Fruit fly (Drosophila melanogaster) Kc167 (cell line): Measurements from ENCODE around the gene smo.

ENCODE experiments used
- Myc ChIP-seq: fragments of >200 bp; optimal IDR thresholded peaks from 2 replicates; lab custom pipeline; 2017; ENCODE audit warnings: missing external identifiers
- Sin3A ChIP-seq: fragments of >200 bp; optimal IDR thresholded peaks from 2 replicates; lab custom pipeline; 2018; ENCODE audit warnings: missing external identifiers
- h ChIP-seq: fragments of >200 bp; optimal IDR thresholded peaks from 3 replicates; lab custom pipeline; 2018; ENCODE audit warnings: missing external identifiers
- insv ChIP-seq: fragments of >200 bp; optimal IDR thresholded peaks from 3 replicates; lab custom pipeline; 2018; ENCODE audit warnings: missing external identifiers
- psq ChIP-seq: fragments of >200 bp; optimal IDR thresholded peaks from 2 replicates; lab custom pipeline; 2017; ENCODE audit warnings: missing external identifiers
- ttk ChIP-seq: sonication (Bioruptor generic); optimal IDR thresholded peaks from 2 replicates; lab custom pipeline; 2017; ENCODE audit warnings: missing external identifiers

dm6 chr2L:240176-240769 is 37.1 kb upstream of the smo start:
- TF ChIP-seq h (no peak), psq (lab: Kevin White, UChicago) (no peak), ttk (lab: Kevin White, UChicago) (no peak), Sin3A (no peak), insv (no peak), Myc (lab: Kevin White, UChicago) (no peak)
